Worm (Caenorhabditis elegans) whole organism, midembryonic: ENCODE data around the gene sdz-9.

Experiments
- T22C8.4 ChIP-seq: fragments of 200-800 bp; sonication (Bioruptor generic); IDR thresholded peaks from 2 replicates; pipeline ENCODE4 v1.3.6; 2022; ENCODE audit warnings: missing genetic modification characterization, missing compliant biosample characterization
- cog-1 ChIP-seq: sonication (generic microtip); optimal IDR thresholded peaks from 2 replicates; lab custom pipeline; 2016; ENCODE audit warnings: missing genetic modification characterization, missing compliant biosample characterization
- flt-1 ChIP-seq: fragments of 200-800 bp; sonication (Bioruptor generic); IDR thresholded peaks from 2 replicates; pipeline ENCODE4 v1.3.6; 2022; ENCODE audit warnings: missing genetic modification characterization, missing compliant biosample characterization
- klf-2 ChIP-seq: fragments of 200-800 bp; sonication (Bioruptor generic); conservative IDR thresholded peaks from 2 replicates; pipeline ENCODE4 v1.3.6; 2022; ENCODE audit warnings: missing genetic modification reagents, missing genetic modification characterization, missing compliant biosample characterization
- med-1 ChIP-seq: sonication (generic microtip); optimal IDR thresholded peaks from 2 replicates; lab custom pipeline; 2017; ENCODE audit warnings: missing genetic modification characterization, mild to moderate bottlenecking, missing compliant biosample characterization, antibody characterized with exemption, missing genetic modification reagents; ENCODE audit not compliant: insufficient read depth
- ref-1 ChIP-seq: fragments of 200-800 bp; sonication (Bioruptor generic); conservative IDR thresholded peaks from 2 replicates; pipeline ENCODE4 v1.3.6; 2022; ENCODE audit warnings: missing genetic modification reagents, missing genetic modification characterization, missing compliant biosample characterization
- tab-1 ChIP-seq: fragments of 200-800 bp; sonication (Bioruptor generic); IDR thresholded peaks from 2 replicates; pipeline ENCODE4 v1.3.6; 2022; ENCODE audit warnings: missing genetic modification characterization, missing compliant biosample characterization
- ztf-23 ChIP-seq: fragments of 200-800 bp; sonication (Bioruptor generic); IDR thresholded peaks from 2 replicates; pipeline ENCODE4 v1.3.6; 2022; ENCODE audit warnings: missing genetic modification reagents, missing genetic modification characterization, missing compliant biosample characterization
- ztf-29 ChIP-seq: fragments of 200-800 bp; sonication (Bioruptor generic); IDR thresholded peaks from 2 replicates; pipeline ENCODE4 v1.3.6; 2022; ENCODE audit warnings: missing genetic modification reagents, missing genetic modification characterization, missing compliant biosample characterization

The sdz-9 gene

DNA sequence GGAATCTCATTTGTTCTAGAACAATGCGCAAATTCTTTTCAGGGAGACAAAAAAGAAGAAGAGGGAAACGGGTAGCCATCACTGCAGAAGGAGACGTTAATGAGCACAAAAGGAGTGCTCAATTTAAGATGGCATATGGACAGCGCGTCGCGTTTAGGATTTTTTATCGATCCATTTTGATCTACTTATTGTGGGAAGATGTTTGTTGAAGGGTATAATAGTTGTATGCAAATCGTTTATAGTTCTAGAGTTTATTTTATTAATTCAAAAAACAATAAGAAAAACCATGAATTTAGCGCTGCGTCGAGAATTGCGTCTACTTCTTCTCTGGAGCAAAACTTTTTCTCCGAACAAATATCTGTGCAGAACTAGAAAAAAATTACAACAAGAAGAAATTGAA is at the start of gene sdz-9:
sdz-9 (minus strand) TSS at position 101 of the 400 bp plus-strand sequence.
- TF ChIP-seq ref-1 = no peak

ce11 chrII:2822435-2822920 is 49.0 kb upstream of the sdz-9 start, which contains the start of the genes fut-4 and K12H6.10:
TSS of gene fut-4 (minus strand) at chrII:2822535.
TSS of gene K12H6.10 (plus strand) at chrII:2822870.
- TF ChIP-seq ztf-29 (GFP tag; lab: Robert Waterston, UW) (no peak), ztf-23 (no peak), flt-1 (GFP tag; lab: Robert Waterston, UW) (no peak), cog-1 (tag; lab: Kevin White, UChicago) (no peak), T22C8.4 (GFP tag; lab: Robert Waterston, UW) (no peak), ref-1 (no peak), med-1 (GFP tag; lab: Kevin White, UChicago) (no peak)

- no peak for TF ChIP-seq ztf-29 (GFP tag; lab: Robert Waterston, UW)
Observed at ce11 chrII:2816676-2817075, 43.2 kb upstream of the sdz-9 start, which contains the start of gene set-13. TSS of gene set-13 (plus strand) at chrII:2816976.

DNA sequence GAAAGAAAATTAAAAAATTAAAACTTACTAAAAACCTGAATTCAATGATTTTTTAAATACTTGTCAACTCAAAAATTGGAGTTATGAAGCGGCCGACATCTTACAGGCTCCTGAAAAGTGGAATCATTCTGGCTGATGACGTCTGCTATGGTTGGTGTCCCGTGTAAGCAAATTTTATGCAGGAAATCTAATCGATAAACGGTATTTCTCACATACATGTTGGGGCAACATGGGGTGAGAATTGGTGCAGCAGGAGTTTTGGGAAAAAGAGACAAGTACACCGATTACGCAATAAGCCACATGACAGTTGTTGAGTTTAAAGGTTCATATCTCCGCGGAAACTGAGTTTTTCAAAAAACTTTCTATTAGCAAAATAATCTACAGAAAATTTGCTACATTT is 42.0 kb upstream of the sdz-9 start, which contains the start of gene K12H6.2:
K12H6.2 (minus strand) TSS at position 101 of the 400 bp plus-strand sequence.
- TF ChIP-seq cog-1 (tag; lab: Kevin White, UChicago) = no peak
- no peak for TF ChIP-seq med-1 (GFP tag; lab: Kevin White, UChicago)
- TF ChIP-seq ref-1 = no peak
- no peak for TF ChIP-seq ztf-23
- TF ChIP-seq T22C8.4 (GFP tag; lab: Robert Waterston, UW) = no peak

DNA sequence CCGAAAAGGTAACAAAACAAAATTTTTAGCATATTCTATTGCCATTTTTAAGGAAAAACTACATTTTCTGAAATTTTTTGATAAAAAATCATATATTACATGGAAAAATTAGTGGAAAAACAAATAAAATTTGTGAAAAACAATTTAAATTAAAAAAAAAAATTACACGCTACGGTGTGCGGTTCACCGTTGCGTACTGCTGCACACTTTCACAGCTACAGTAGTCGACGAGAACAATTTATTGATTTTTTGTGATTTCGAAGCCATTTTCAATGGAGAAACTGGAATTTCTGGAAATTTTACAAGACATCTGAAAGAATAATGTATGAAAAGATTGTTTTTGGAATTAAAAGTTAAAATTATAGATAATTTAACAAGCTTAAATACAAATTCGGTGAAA is 41.6 kb upstream of the sdz-9 start:
- no peak for TF ChIP-seq flt-1 (GFP tag; lab: Robert Waterston, UW)
- no peak for TF ChIP-seq klf-2 (GFP tag; lab: Robert Waterston, UW)
- TF ChIP-seq T22C8.4 (GFP tag; lab: Robert Waterston, UW) = no peak
- TF ChIP-seq ref-1 = no peak
- no peak for TF ChIP-seq ztf-23
- no peak for TF ChIP-seq cog-1 (tag; lab: Kevin White, UChicago)
- TF ChIP-seq med-1 (GFP tag; lab: Kevin White, UChicago) = no peak
- TF ChIP-seq ztf-29 (GFP tag; lab: Robert Waterston, UW) = no peak
- no peak for TF ChIP-seq tab-1 (GFP tag; lab: Robert Waterston, UW)

DNA sequence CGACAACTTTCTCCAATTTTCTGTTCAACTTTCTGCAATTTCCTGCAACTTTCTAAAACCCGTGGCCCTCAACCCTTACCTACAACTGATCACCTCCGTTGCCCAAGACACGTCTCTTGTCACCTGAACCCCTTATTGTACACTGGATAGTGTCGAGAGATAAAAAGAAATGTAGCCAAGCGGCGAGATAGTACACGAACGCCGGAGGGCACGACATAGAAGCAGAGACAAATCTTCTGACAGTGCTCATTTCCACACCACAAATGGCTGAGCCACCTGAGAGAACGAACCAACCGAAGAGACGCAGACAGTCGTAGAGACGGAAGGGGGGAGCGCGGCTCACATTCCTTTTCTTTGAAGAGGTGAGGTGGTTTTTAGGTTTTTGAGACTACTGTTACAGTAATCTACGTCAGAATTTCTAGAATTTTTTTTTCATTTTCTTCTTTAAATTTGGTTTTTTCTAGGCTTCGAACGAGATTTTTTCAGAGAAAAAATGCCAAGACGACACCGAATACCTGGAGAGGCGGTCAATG is 34.3 kb upstream of the sdz-9 start, which contains the start of gene K12H6.12:
K12H6.12 (plus strand) TSS at position 483 of the 533 bp plus-strand sequence.
- TF ChIP-seq cog-1 (tag; lab: Kevin White, UChicago) (no peak), flt-1 (GFP tag; lab: Robert Waterston, UW) (no peak), ref-1 (no peak), med-1 (GFP tag; lab: Kevin White, UChicago) (no peak), T22C8.4 (GFP tag; lab: Robert Waterston, UW) (no peak), tab-1 (GFP tag; lab: Robert Waterston, UW) (no peak)

DNA sequence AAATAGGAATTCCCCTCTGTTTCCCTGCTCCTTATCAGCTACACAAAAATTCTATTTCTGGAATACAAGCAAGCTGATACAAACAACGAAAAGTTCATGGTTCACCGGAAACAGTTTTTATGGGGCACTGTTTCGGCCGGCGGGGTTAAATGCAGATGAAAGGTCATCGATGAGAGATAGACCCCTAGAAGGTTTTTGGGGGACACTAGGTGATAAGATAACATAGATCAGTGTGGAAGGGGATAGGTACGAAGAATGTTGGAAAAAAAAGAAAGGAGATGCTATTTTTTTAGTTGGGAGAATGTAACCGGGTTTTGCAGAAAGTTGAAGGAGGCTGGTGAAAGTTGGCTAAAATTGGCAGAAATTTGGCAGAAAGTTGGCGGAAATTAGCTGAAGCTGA is 32.1 kb upstream of the sdz-9 start:
- TF ChIP-seq flt-1 (GFP tag; lab: Robert Waterston, UW) (no peak), ztf-23 (no peak), T22C8.4 (GFP tag; lab: Robert Waterston, UW) (no peak), ref-1 (no peak), ztf-29 (GFP tag; lab: Robert Waterston, UW) (no peak), tab-1 (GFP tag; lab: Robert Waterston, UW) (no peak), med-1 (GFP tag; lab: Kevin White, UChicago) (no peak), klf-2 (GFP tag; lab: Robert Waterston, UW) (no peak), cog-1 (tag; lab: Kevin White, UChicago) (no peak)

ce11 chrII:2804949-2805348 is 31.5 kb upstream of the sdz-9 start:
- TF ChIP-seq ref-1 (no peak), flt-1 (GFP tag; lab: Robert Waterston, UW) (no peak), T22C8.4 (GFP tag; lab: Robert Waterston, UW) (no peak), klf-2 (GFP tag; lab: Robert Waterston, UW) (no peak), med-1 (GFP tag; lab: Kevin White, UChicago) (no peak), tab-1 (GFP tag; lab: Robert Waterston, UW) (no peak), cog-1 (tag; lab: Kevin White, UChicago) (no peak), ztf-29 (GFP tag; lab: Robert Waterston, UW) (no peak), ztf-23 (no peak)

DNA sequence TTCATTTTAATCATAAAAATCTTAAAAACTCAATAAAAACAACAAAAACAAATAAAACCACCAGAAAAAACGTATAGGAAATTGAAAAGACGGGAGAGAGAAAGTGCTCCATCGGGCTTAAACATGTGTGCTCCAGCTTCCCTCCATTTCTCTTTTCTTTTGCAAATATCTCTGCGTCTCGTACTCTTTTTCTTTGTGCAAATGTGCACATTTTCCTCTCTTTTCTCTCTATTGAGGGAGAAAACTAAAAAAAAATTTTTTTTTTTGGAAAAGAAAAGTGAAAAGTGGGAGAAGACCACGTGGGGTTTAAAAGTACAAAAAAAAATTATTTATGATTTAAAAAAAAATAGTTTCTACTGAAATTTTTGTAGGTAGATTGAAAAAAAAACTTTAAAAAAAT is 30.8 kb upstream of the sdz-9 start:
- TF ChIP-seq med-1 (GFP tag; lab: Kevin White, UChicago) (no peak), tab-1 (GFP tag; lab: Robert Waterston, UW) (no peak), T22C8.4 (GFP tag; lab: Robert Waterston, UW) (no peak), ztf-29 (GFP tag; lab: Robert Waterston, UW) (no peak), flt-1 (GFP tag; lab: Robert Waterston, UW) (no peak), ref-1 (no peak), cog-1 (tag; lab: Kevin White, UChicago) (no peak), klf-2 (GFP tag; lab: Robert Waterston, UW) (no peak), ztf-23 (no peak)

ce11 chrII:2802804-2803586 is 29.6 kb upstream of the sdz-9 start:
- TF ChIP-seq cog-1 (tag; lab: Kevin White, UChicago) = no peak
- no peak for TF ChIP-seq med-1 (GFP tag; lab: Kevin White, UChicago)
- no peak for TF ChIP-seq klf-2 (GFP tag; lab: Robert Waterston, UW)
- no peak for TF ChIP-seq ref-1
- TF ChIP-seq ztf-23 = no peak
- TF ChIP-seq tab-1 (GFP tag; lab: Robert Waterston, UW) = no peak
- no peak for TF ChIP-seq T22C8.4 (GFP tag; lab: Robert Waterston, UW)
- TF ChIP-seq flt-1 (GFP tag; lab: Robert Waterston, UW) = no peak
- TF ChIP-seq ztf-29 (GFP tag; lab: Robert Waterston, UW) = no peak
